Fruit fly (Drosophila melanogaster) whole organism: Measurements from ENCODE around the gene CG11162.

Experiments used
- CG8478 ChIP-seq: fragments of >200 bp; optimal IDR thresholded peaks from 2 replicates; lab custom pipeline; 2018; ENCODE audit warnings: inconsistent platforms
- EcR ChIP-seq, 2 experiments: fragments of >200 bp; optimal IDR thresholded peaks; 2 replicates each; lab custom pipeline; 2017; ENCODE audit warnings: missing biosample characterization in 2 of 2, missing genetic modification characterization in 2 of 2, missing genetic modification reagents in 2 of 2
- pan ChIP-seq: fragments of >200 bp; optimal IDR thresholded peaks from 2 replicates; lab custom pipeline; 2017
- psq ChIP-seq: fragments of >200 bp; optimal IDR thresholded peaks from 2 replicates; lab custom pipeline; 2017
- usp ChIP-seq: fragments of >200 bp; optimal IDR thresholded peaks from 2 replicates; lab custom pipeline; 2017; ENCODE audit warnings: missing biosample characterization, missing genetic modification characterization, mixed read lengths

- TF ChIP-seq psq (lab: Kevin White, UChicago) (no peak), EcR (GFP tag; optimal IDR thresholded peaks at IDR 0.05; lab: Kevin White, UChicago) (no peak), usp (no peak), CG8478 (lab: Kevin White, UChicago) (no peak), pan (lab: Kevin White, UChicago) (no peak)
These were observed 26.9 kb upstream of the CG11162 start for dm6 chrX:13649801-13650200.
